Fruit fly (Drosophila melanogaster) whole organism, pupa: ENCODE measurements around the gene Nagk.

Experiments used
- CG10348 ChIP-seq: fragments of 200-800 bp; sonication (Bioruptor generic); IDR thresholded peaks from 2 replicates; pipeline ENCODE4 v1.3.6; 2022; ENCODE audit warnings: missing biosample characterization, missing genetic modification characterization
- CG12605 ChIP-seq: fragments of 200-800 bp; sonication (Bioruptor generic); IDR thresholded peaks from 2 replicates; pipeline ENCODE4 v1.3.6; 2022; ENCODE audit warnings: missing biosample characterization, missing genetic modification characterization
- CG13204 ChIP-seq: fragments of 200-800 bp; sonication (Bioruptor generic); optimal IDR thresholded peaks from 2 replicates; lab custom pipeline; 2018; ENCODE audit warnings: missing biosample characterization, mild to moderate bottlenecking, missing genetic modification characterization, moderate library complexity
- CG15710 ChIP-seq: fragments of 200-800 bp; sonication (Bioruptor generic); optimal IDR thresholded peaks from 2 replicates; lab custom pipeline; 2018; ENCODE audit warnings: missing biosample characterization, mild to moderate bottlenecking, missing genetic modification characterization, moderate library complexity
- CG32121 ChIP-seq: fragments of 200-800 bp; sonication (Bioruptor generic); IDR thresholded peaks from 2 replicates; pipeline ENCODE4 v1.3.6; 2022; ENCODE audit warnings: missing biosample characterization, missing genetic modification characterization
- CG8159 ChIP-seq: fragments of 200-800 bp; sonication (Bioruptor generic); optimal IDR thresholded peaks from 3 replicates; lab custom pipeline; 2018; ENCODE audit warnings: missing biosample characterization, mild to moderate bottlenecking, missing genetic modification characterization, moderate library complexity
- CG9948 ChIP-seq: fragments of 200-800 bp; sonication (Bioruptor generic); optimal IDR thresholded peaks from 2 replicates; lab custom pipeline; 2018; ENCODE audit warnings: missing biosample characterization, mild to moderate bottlenecking, missing genetic modification characterization, moderate library complexity
- D1 ChIP-seq: fragments of 200-800 bp; sonication (Bioruptor generic); optimal IDR thresholded peaks from 2 replicates; lab custom pipeline; 2018; ENCODE audit warnings: missing biosample characterization, mild to moderate bottlenecking, missing genetic modification characterization, moderate library complexity
- Pif1A ChIP-seq: fragments of 200-800 bp; sonication (Bioruptor generic); optimal IDR thresholded peaks from 3 replicates; lab custom pipeline; 2016; ENCODE audit warnings: missing biosample characterization, missing genetic modification characterization
- fd96Ca ChIP-seq: fragments of 200-800 bp; sonication (Bioruptor generic); IDR thresholded peaks from 3 replicates; pipeline ENCODE4 v1.3.6; 2022; ENCODE audit warnings: missing biosample characterization, missing genetic modification characterization
- gl ChIP-seq: fragments of 200-800 bp; sonication (Bioruptor generic); optimal IDR thresholded peaks from 2 replicates; lab custom pipeline; 2018; ENCODE audit warnings: missing biosample characterization, mild to moderate bottlenecking, missing genetic modification characterization

DNA sequence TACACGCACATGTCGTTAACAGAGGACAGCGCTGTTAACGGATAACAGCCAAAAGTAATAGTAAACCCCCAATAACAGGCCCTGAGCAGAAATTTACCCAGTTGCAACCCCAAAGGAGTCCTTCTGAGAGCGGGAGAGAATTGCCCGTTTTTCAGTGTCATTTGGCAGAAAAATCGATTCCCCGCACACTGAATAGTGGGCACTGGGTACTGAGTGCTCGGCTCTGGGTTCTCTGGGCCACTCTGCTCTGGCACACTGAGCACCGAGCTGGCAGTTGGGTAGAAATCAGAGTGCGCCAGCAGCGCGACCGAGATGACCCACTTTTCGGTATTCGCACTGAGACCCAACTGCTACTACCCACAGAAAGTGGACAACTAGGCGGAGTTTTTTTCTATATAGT, 31.3 kb upstream of the Nagk start, which contains the start of gene Rbp:
- no peak for TF ChIP-seq CG8159
- TF ChIP-seq Pif1A (GFP tag; lab: Kevin White, UChicago) = no peak
- no peak for TF ChIP-seq CG13204 (GFP tag; lab: Kevin White, UChicago)
- TF ChIP-seq CG9948 (tag; lab: Kevin White, UChicago) = no peak
- TF ChIP-seq gl (tag; lab: Kevin White, UChicago) = no peak
- no peak for TF ChIP-seq CG32121 (GFP tag; lab: Robert Waterston, UW)
- TF ChIP-seq D1 (tag; lab: Kevin White, UChicago) = no peak
- TF ChIP-seq CG10348 (GFP tag; lab: Robert Waterston, UW) = no peak
- TF ChIP-seq CG15710 (tag; lab: Kevin White, UChicago) = no peak
- TF ChIP-seq CG12605 (GFP tag; lab: Robert Waterston, UW) = no peak
- TF ChIP-seq fd96Ca (GFP tag; lab: Robert Waterston, UW) = no peak
